Worm (Caenorhabditis elegans): ENCODE results near the gene R10F2.5.

DNA sequence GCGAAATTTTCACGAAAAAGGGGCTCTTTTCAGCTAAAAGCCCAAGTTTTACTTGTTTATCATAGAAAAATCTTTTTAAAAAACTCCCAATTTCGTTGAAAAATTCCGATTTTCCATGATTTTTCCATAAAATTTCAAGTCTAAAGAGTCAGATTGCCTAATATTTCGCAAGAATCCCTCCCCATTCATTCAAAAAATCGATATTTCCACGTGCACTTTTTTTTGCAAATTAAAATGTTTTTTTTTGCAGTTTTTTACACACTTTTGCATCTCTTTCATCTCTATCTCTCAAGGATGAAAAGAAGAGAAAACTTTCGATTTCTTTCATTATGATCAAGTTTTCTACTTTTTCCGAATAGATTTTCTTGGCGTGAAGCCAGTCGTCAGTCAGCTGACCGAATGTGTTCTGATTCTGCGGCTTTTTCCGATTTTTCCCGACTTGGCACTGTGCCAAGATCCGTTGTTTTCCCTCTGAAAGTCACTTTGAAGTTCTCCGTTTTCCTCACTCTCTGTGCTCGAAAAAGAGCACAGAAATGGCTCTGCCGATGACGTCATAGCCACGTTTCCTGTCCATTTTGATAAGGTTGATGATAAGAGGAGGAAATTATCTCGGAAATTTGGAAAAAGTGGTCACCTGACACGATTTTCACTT lies 23.9 kb upstream of the R10F2.5 start:
- TF ChIP-seq sox-2 (GFP tag; IDR thresholded peaks at IDR 0.05) = no peak
- no peak for TF ChIP-seq unc-55 (GFP tag; optimal IDR thresholded peaks at IDR 0.05)
- no peak for TF ChIP-seq unc-42 (tag; optimal IDR thresholded peaks at IDR 0.05)

All from whole organism, late embryonic.